Worm (Caenorhabditis elegans) whole organism, young adult: ENCODE results near the gene sfxn-1.3.

Experiments
- B0035.1 ChIP-seq: sonication (generic microtip); optimal IDR thresholded peaks from 2 replicates; lab custom pipeline; 2016; ENCODE audit warnings: missing genetic modification characterization, mild to moderate bottlenecking, missing compliant biosample characterization, missing genotype, missing genetic modification reagents
- B0336.3 ChIP-seq: fragments of 200-800 bp; sonication (Bioruptor generic); IDR thresholded peaks from 2 replicates; pipeline ENCODE4 v1.3.6; 2022; ENCODE audit warnings: missing genetic modification characterization, missing compliant biosample characterization
- C17E4.6 ChIP-seq: fragments of 200-800 bp; sonication (Bioruptor generic); IDR thresholded peaks from 2 replicates; pipeline ENCODE4 v1.3.6; 2022; ENCODE audit warnings: missing genetic modification reagents, missing genetic modification characterization, missing compliant biosample characterization
- F39B2.1 ChIP-seq: fragments of 200-800 bp; sonication (Bioruptor generic); IDR thresholded peaks from 2 replicates; pipeline ENCODE4 v1.3.6; 2022; ENCODE audit warnings: missing genetic modification reagents, missing genetic modification characterization, missing compliant biosample characterization
- F55B11.4 ChIP-seq: sonication (generic microtip); optimal IDR thresholded peaks from 2 replicates; lab custom pipeline; 2016; ENCODE audit warnings: missing compliant biosample characterization, missing genetic modification characterization, borderline replicate concordance; ENCODE audit not compliant: insufficient read depth
- Y53G8AR.9 ChIP-seq: fragments of 200-800 bp; sonication (Bioruptor generic); conservative IDR thresholded peaks from 2 replicates; pipeline ENCODE4 v1.3.6; 2022; ENCODE audit warnings: missing genetic modification reagents, missing genetic modification characterization, missing compliant biosample characterization
- Y79H2A.3 ChIP-seq: fragments of 200-800 bp; sonication (Bioruptor generic); conservative IDR thresholded peaks from 2 replicates; pipeline ENCODE4 v1.3.6; 2022; ENCODE audit warnings: missing genetic modification reagents, missing genetic modification characterization, missing compliant biosample characterization
- aptf-2 ChIP-seq: fragments of 200-800 bp; sonication (Bioruptor generic); conservative IDR thresholded peaks from 2 replicates; pipeline ENCODE4 v1.3.6; 2022; ENCODE audit warnings: missing genetic modification reagents, missing genetic modification characterization, missing compliant biosample characterization
- atf-7 ChIP-seq: sonication (generic microtip); optimal IDR thresholded peaks from 2 replicates; lab custom pipeline; 2017; ENCODE audit warnings: mild to moderate bottlenecking, missing genetic modification characterization, missing compliant biosample characterization
- bed-2 ChIP-seq: fragments of 200-800 bp; sonication (Bioruptor generic); IDR thresholded peaks from 2 replicates; pipeline ENCODE4 v1.3.6; 2022; ENCODE audit warnings: missing genetic modification reagents, missing genetic modification characterization, missing compliant biosample characterization
- ccch-3 ChIP-seq: fragments of 200-800 bp; sonication (Bioruptor generic); optimal IDR thresholded peaks from 2 replicates; lab custom pipeline; 2018; ENCODE audit warnings: mild to moderate bottlenecking, missing genetic modification characterization, missing compliant biosample characterization
- ceh-100 ChIP-seq: fragments of 200-800 bp; sonication (Bioruptor generic); IDR thresholded peaks from 2 replicates; pipeline ENCODE4 v1.3.6; 2022; ENCODE audit warnings: missing genetic modification reagents, missing genetic modification characterization, missing compliant biosample characterization
- dox-1 ChIP-seq: fragments of 200-800 bp; sonication (Bioruptor generic); IDR thresholded peaks from 2 replicates; pipeline ENCODE4 v1.3.6; 2022; ENCODE audit warnings: missing genetic modification reagents, missing genetic modification characterization, missing compliant biosample characterization
- ekl-4 ChIP-seq: fragments of 200-800 bp; sonication (Bioruptor generic); IDR thresholded peaks from 2 replicates; pipeline ENCODE4 v1.3.6; 2022; ENCODE audit warnings: missing genetic modification reagents, missing genetic modification characterization, missing compliant biosample characterization
- hlh-12 ChIP-seq: sonication (generic microtip); optimal IDR thresholded peaks from 2 replicates; lab custom pipeline; 2016; ENCODE audit warnings: missing genetic modification characterization, missing compliant biosample characterization
- hlh-26 ChIP-seq: fragments of 200-800 bp; sonication (Bioruptor generic); conservative IDR thresholded peaks from 2 replicates; pipeline ENCODE4 v1.3.6; 2022; ENCODE audit warnings: missing genetic modification reagents, missing genetic modification characterization, missing compliant biosample characterization
- hrde-1 ChIP-seq: sonication (generic microtip); optimal IDR thresholded peaks from 2 replicates; lab custom pipeline; 2016; ENCODE audit warnings: missing genetic modification characterization, mild to moderate bottlenecking, missing compliant biosample characterization, moderate library complexity, missing genotype, missing genetic modification reagents, borderline replicate concordance
- hsf-1 ChIP-seq: fragments of 200-800 bp; sonication (Bioruptor generic); IDR thresholded peaks from 2 replicates; pipeline ENCODE4 v1.3.6; 2022; ENCODE audit warnings: missing genetic modification reagents, missing genetic modification characterization, missing compliant biosample characterization
- let-526 ChIP-seq: fragments of 200-800 bp; sonication (Bioruptor generic); IDR thresholded peaks from 2 replicates; pipeline ENCODE4 v1.3.6; 2022; ENCODE audit warnings: missing genetic modification reagents, missing genetic modification characterization, missing compliant biosample characterization
- lin-26 ChIP-seq: fragments of 200-800 bp; sonication (Bioruptor generic); IDR thresholded peaks from 2 replicates; pipeline ENCODE4 v1.3.6; 2022; ENCODE audit warnings: missing genetic modification reagents, missing genetic modification characterization, missing compliant biosample characterization
- lin-40 ChIP-seq: sonication (generic microtip); optimal IDR thresholded peaks from 2 replicates; lab custom pipeline; 2016; ENCODE audit warnings: missing genetic modification characterization, mild to moderate bottlenecking, missing compliant biosample characterization, missing genotype, missing genetic modification reagents
- madf-8 ChIP-seq: fragments of 200-800 bp; sonication (Bioruptor generic); conservative IDR thresholded peaks from 2 replicates; pipeline ENCODE4 v1.3.6; 2022; ENCODE audit warnings: missing genetic modification reagents, missing genetic modification characterization, missing compliant biosample characterization
- mel-28 ChIP-seq: sonication (generic microtip); optimal IDR thresholded peaks from 2 replicates; lab custom pipeline; 2016; ENCODE audit warnings: borderline replicate concordance, mild to moderate bottlenecking, missing genetic modification characterization, missing compliant biosample characterization
- nhr-27 ChIP-seq: fragments of 200-800 bp; sonication (Bioruptor generic); optimal IDR thresholded peaks from 2 replicates; lab custom pipeline; 2018; ENCODE audit warnings: mild to moderate bottlenecking, missing genetic modification characterization, moderate library complexity, missing compliant biosample characterization
- pbrm-1 ChIP-seq: fragments of 200-800 bp; sonication (Bioruptor generic); IDR thresholded peaks from 2 replicates; pipeline ENCODE4 v1.3.6; 2022; ENCODE audit warnings: missing genetic modification reagents, missing genetic modification characterization, missing compliant biosample characterization
- snpc-1.1 ChIP-seq: sonication (generic microtip); optimal IDR thresholded peaks from 2 replicates; lab custom pipeline; 2017; ENCODE audit warnings: missing genetic modification characterization, mild to moderate bottlenecking, missing compliant biosample characterization, antibody characterized with exemption, moderate library complexity, missing genotype, missing genetic modification reagents; ENCODE audit not compliant: insufficient read depth
- snpc-3.4 ChIP-seq: sonication (generic microtip); optimal IDR thresholded peaks from 2 replicates; lab custom pipeline; 2017; ENCODE audit warnings: missing genetic modification characterization, mild to moderate bottlenecking, missing compliant biosample characterization, antibody characterized with exemption, moderate library complexity, missing genotype, missing genetic modification reagents
- xnd-1 ChIP-seq: sonication (generic microtip); optimal IDR thresholded peaks from 2 replicates; lab custom pipeline; 2016; ENCODE audit warnings: missing genotype, missing genetic modification reagents, missing genetic modification characterization, missing compliant biosample characterization
- zfh-2 ChIP-seq: fragments of 200-800 bp; sonication (Bioruptor generic); conservative IDR thresholded peaks from 2 replicates; pipeline ENCODE4 v1.3.6; 2022; ENCODE audit warnings: missing genetic modification reagents, missing genetic modification characterization, missing compliant biosample characterization
- ztf-18 ChIP-seq: sonication (generic microtip); optimal IDR thresholded peaks from 2 replicates; lab custom pipeline; 2016; ENCODE audit warnings: missing genotype, mild to moderate bottlenecking, missing genetic modification characterization, missing compliant biosample characterization
- ztf-25 ChIP-seq: fragments of 200-800 bp; sonication (Bioruptor generic); IDR thresholded peaks from 2 replicates; pipeline ENCODE4 v1.3.6; 2022; ENCODE audit warnings: missing genetic modification reagents, missing genetic modification characterization, missing compliant biosample characterization
- ztf-26 ChIP-seq: sonication (generic microtip); optimal IDR thresholded peaks from 2 replicates; lab custom pipeline; 2017; ENCODE audit warnings: missing genetic modification characterization, missing compliant biosample characterization

Gene sfxn-1.3

ce11 chrV:15693682-15694081 is 33.0 kb upstream of the sfxn-1.3 start, which contains the start of gene nhr-198:
Gene nhr-198 (plus strand): TSS chrV:15693994.
- TF ChIP-seq madf-8 (GFP tag; lab: Robert Waterston, UW): no peak
- no peak for TF ChIP-seq ccch-3
- no peak for TF ChIP-seq F55B11.4 (tag; lab: Kevin White, UChicago)
- no peak for TF ChIP-seq hlh-26 (GFP tag; lab: Robert Waterston, UW)

- TF ChIP-seq pbrm-1 (GFP tag; lab: Robert Waterston, UW) (no peak), C17E4.6 (GFP tag; lab: Robert Waterston, UW) (no peak), lin-40 (no peak), snpc-3.4 (tag; lab: Kevin White, UChicago) (no peak), hsf-1 (GFP tag; lab: Robert Waterston, UW) (no peak), ekl-4 (GFP tag; lab: Robert Waterston, UW) (no peak), ztf-26 (tag; lab: Kevin White, UChicago) (no peak), B0035.1 (tag; lab: Kevin White, UChicago) (no peak), hrde-1 (tag; lab: Kevin White, UChicago) (no peak), atf-7 (tag; lab: Kevin White, UChicago) (no peak), xnd-1 (tag; lab: Kevin White, UChicago) (no peak), ccch-3 (no peak), lin-26 (GFP tag; lab: Robert Waterston, UW) (no peak), F39B2.1 (GFP tag; lab: Robert Waterston, UW) (no peak)
Measured at ce11 chrV:15698099-15698498, 28.5 kb upstream of the sfxn-1.3 start, which contains the start of gene srx-29. Gene srx-29 (minus strand): TSS chrV:15698199.

- no peak for TF ChIP-seq mel-28 (tag; lab: Kevin White, UChicago)
- no peak for TF ChIP-seq ztf-18 (tag; lab: Kevin White, UChicago)
- no peak for TF ChIP-seq ceh-100 (GFP tag; lab: Robert Waterston, UW)
- TF ChIP-seq bed-2 (GFP tag; lab: Robert Waterston, UW): no peak
- TF ChIP-seq snpc-1.1: no peak
- TF ChIP-seq ztf-25 (GFP tag; lab: Robert Waterston, UW): no peak
- no peak for TF ChIP-seq Y79H2A.3 (GFP tag; lab: Robert Waterston, UW)
- TF ChIP-seq, all 124 proteins: peak for 0
Measured at ce11 chrV:15699799-15700198, 26.8 kb upstream of the sfxn-1.3 start, which contains the start of gene nhr-199. Gene nhr-199 (minus strand): TSS chrV:15699899.

- TF ChIP-seq hlh-12: no peak
- TF ChIP-seq dox-1 (GFP tag; lab: Robert Waterston, UW): no peak
- TF ChIP-seq atf-7 (tag; lab: Kevin White, UChicago): no peak
- TF ChIP-seq B0336.3 (GFP tag; lab: Robert Waterston, UW): no peak
- TF ChIP-seq Y53G8AR.9 (GFP tag; lab: Robert Waterston, UW): no peak
- TF ChIP-seq aptf-2 (GFP tag; lab: Robert Waterston, UW): no peak
- TF ChIP-seq zfh-2 (GFP tag; lab: Robert Waterston, UW): no peak
- no peak for TF ChIP-seq nhr-27
- TF ChIP-seq let-526 (GFP tag; lab: Robert Waterston, UW): no peak
Measured at ce11 chrV:15702263-15702662, 24.4 kb upstream of the sfxn-1.3 start, which contains the start of gene nhr-53. Gene nhr-53 (minus strand): TSS chrV:15702363.
